Fruit fly (Drosophila melanogaster) whole organism, embryonic: ENCODE data around the gene fbl.

Experiments used
- Aef1 ChIP-seq: fragments of 200-800 bp; sonication (Bioruptor generic); IDR thresholded peaks from 3 replicates; pipeline ENCODE4 v1.3.6; 2022; ENCODE audit warnings: missing biosample characterization, missing genetic modification characterization
- Atf6 ChIP-seq: fragments of 200-800 bp; sonication (Bioruptor generic); IDR thresholded peaks from 2 replicates; pipeline ENCODE4 v1.3.6; 2022; ENCODE audit warnings: missing biosample characterization, missing genetic modification characterization
- BEAF-32 ChIP-seq: fragments of 200-800 bp; sonication (Bioruptor generic); optimal IDR thresholded peaks from 3 replicates; lab custom pipeline; 2017; ENCODE audit warnings: missing biosample characterization, missing genetic modification characterization, mild to moderate bottlenecking, moderate library complexity, missing genetic modification reagents
- C15 ChIP-seq: fragments of 200-800 bp; sonication (Bioruptor generic); IDR thresholded peaks from 3 replicates; pipeline ENCODE4 v1.3.6; 2022; ENCODE audit warnings: missing biosample characterization, missing genetic modification characterization
- CG10267 ChIP-seq: fragments of 200-800 bp; sonication (Bioruptor generic); optimal IDR thresholded peaks from 2 replicates; lab custom pipeline; 2018; ENCODE audit warnings: missing biosample characterization, mild to moderate bottlenecking, missing genetic modification characterization, moderate library complexity
- CG10654 ChIP-seq: fragments of 200-800 bp; sonication (Bioruptor generic); optimal IDR thresholded peaks from 2 replicates; lab custom pipeline; 2016; ENCODE audit warnings: missing biosample characterization, missing genetic modification characterization
- CG12071 ChIP-seq: fragments of 200-800 bp; sonication (Bioruptor generic); optimal IDR thresholded peaks from 3 replicates; lab custom pipeline; 2018; ENCODE audit warnings: missing biosample characterization, mild to moderate bottlenecking, missing genetic modification characterization
- CG12104 ChIP-seq: fragments of 200-800 bp; sonication (Bioruptor generic); optimal IDR thresholded peaks from 3 replicates; lab custom pipeline; 2016; ENCODE audit warnings: missing biosample characterization, missing genetic modification characterization
- CG12769 ChIP-seq: fragments of 200-800 bp; sonication (Bioruptor generic); optimal IDR thresholded peaks from 2 replicates; lab custom pipeline; 2019; ENCODE audit warnings: missing biosample characterization, mild to moderate bottlenecking, missing genetic modification characterization, moderate library complexity
- CG14965 ChIP-seq: fragments of 200-800 bp; sonication (Bioruptor generic); optimal IDR thresholded peaks from 2 replicates; lab custom pipeline; 2016; ENCODE audit warnings: missing biosample characterization, missing genetic modification characterization, borderline replicate concordance
- CG17359 ChIP-seq: fragments of 200-800 bp; sonication (Bioruptor generic); optimal IDR thresholded peaks from 3 replicates; lab custom pipeline; 2018; ENCODE audit warnings: missing biosample characterization, mild to moderate bottlenecking, missing genetic modification characterization, moderate library complexity
- CG17912 ChIP-seq: fragments of 200-800 bp; sonication (Bioruptor generic); optimal IDR thresholded peaks from 2 replicates; lab custom pipeline; 2018; ENCODE audit warnings: missing biosample characterization, mild to moderate bottlenecking, missing genetic modification characterization
- CG31388 ChIP-seq: fragments of 200-800 bp; sonication (Bioruptor generic); optimal IDR thresholded peaks from 2 replicates; lab custom pipeline; 2016; ENCODE audit warnings: missing biosample characterization, missing genetic modification characterization
- CG32772 ChIP-seq: fragments of 200-800 bp; sonication (Bioruptor generic); IDR thresholded peaks from 2 replicates; pipeline ENCODE4 v1.3.6; 2022; ENCODE audit warnings: missing biosample characterization, missing genetic modification characterization
- CG3838 ChIP-seq: fragments of 200-800 bp; sonication (Bioruptor generic); optimal IDR thresholded peaks from 3 replicates; lab custom pipeline; 2016; ENCODE audit warnings: missing biosample characterization, missing genetic modification characterization
- CG5953 ChIP-seq: fragments of 200-800 bp; sonication (Bioruptor generic); IDR thresholded peaks from 2 replicates; pipeline ENCODE4 v1.3.6; 2022; ENCODE audit warnings: missing biosample characterization, missing genetic modification characterization
- CG6272 ChIP-seq: fragments of 200-800 bp; sonication (Bioruptor generic); IDR thresholded peaks from 2 replicates; pipeline ENCODE4 v1.3.6; 2022; ENCODE audit warnings: missing biosample characterization, missing genetic modification characterization
- CG7372 ChIP-seq: fragments of 200-800 bp; sonication (Bioruptor generic); IDR thresholded peaks from 2 replicates; pipeline ENCODE4 v1.3.6; 2022; ENCODE audit warnings: missing biosample characterization, missing genetic modification characterization
- CG7745 ChIP-seq: fragments of 200-800 bp; sonication (Bioruptor generic); optimal IDR thresholded peaks from 2 replicates; lab custom pipeline; 2018; ENCODE audit warnings: missing biosample characterization, mild to moderate bottlenecking, missing genetic modification characterization, moderate library complexity
- CG7928 ChIP-seq: fragments of 200-800 bp; sonication (Bioruptor generic); optimal IDR thresholded peaks from 2 replicates; lab custom pipeline; 2017; ENCODE audit warnings: missing biosample characterization, mild to moderate bottlenecking, missing genetic modification characterization
- CG8478 ChIP-seq: fragments of >200 bp; optimal IDR thresholded peaks from 2 replicates; lab custom pipeline; 2018
- CG8924 ChIP-seq: fragments of 200-800 bp; optimal IDR thresholded peaks from 3 replicates; lab custom pipeline; 2019; ENCODE audit warnings: missing biosample characterization, mild to moderate bottlenecking, missing genetic modification characterization, moderate library complexity
- CG8944 ChIP-seq: fragments of 200-800 bp; sonication (Bioruptor generic); optimal IDR thresholded peaks from 3 replicates; lab custom pipeline; 2016; ENCODE audit warnings: missing biosample characterization, missing genetic modification characterization
- CG9437 ChIP-seq: fragments of 200-800 bp; sonication (Bioruptor generic); optimal IDR thresholded peaks from 2 replicates; lab custom pipeline; 2018; ENCODE audit warnings: missing biosample characterization, mild to moderate bottlenecking, missing genetic modification characterization
- CG9797 ChIP-seq: fragments of 200-800 bp; sonication (Bioruptor generic); optimal IDR thresholded peaks from 3 replicates; lab custom pipeline; 2018; ENCODE audit warnings: missing biosample characterization, mild to moderate bottlenecking, missing genetic modification characterization
- CrebB ChIP-seq: fragments of 200-800 bp; sonication (Bioruptor generic); optimal IDR thresholded peaks from 3 replicates; lab custom pipeline; 2018; ENCODE audit warnings: missing biosample characterization, mild to moderate bottlenecking, missing genetic modification characterization
- Dll ChIP-seq: fragments of 200-800 bp; sonication (Bioruptor generic); IDR thresholded peaks from 4 replicates; pipeline ENCODE4 v1.3.6; 2022; ENCODE audit warnings: missing biosample characterization, missing genetic modification characterization; ENCODE audit not compliant: partially characterized antibody
- Gug ChIP-seq: fragments of 200-800 bp; sonication (Bioruptor generic); IDR thresholded peaks from 4 replicates; pipeline ENCODE4 v1.3.6; 2022; ENCODE audit warnings: missing biosample characterization, missing genetic modification characterization
- Hmr ChIP-seq: fragments of 200-800 bp; sonication (Bioruptor generic); optimal IDR thresholded peaks from 3 replicates; lab custom pipeline; 2017; ENCODE audit warnings: mild to moderate bottlenecking, missing biosample characterization, missing genetic modification reagents, missing genetic modification characterization
- Max ChIP-seq: fragments of 200-800 bp; sonication (Bioruptor generic); optimal IDR thresholded peaks from 2 replicates; lab custom pipeline; 2016; ENCODE audit warnings: missing biosample characterization, mild to moderate bottlenecking, missing genetic modification characterization
- Sry-β ChIP-seq: fragments of 200-800 bp; sonication (Bioruptor generic); optimal IDR thresholded peaks from 2 replicates; lab custom pipeline; 2018; ENCODE audit warnings: missing biosample characterization, mild to moderate bottlenecking, missing genetic modification characterization, moderate library complexity
- Xrp1 ChIP-seq: fragments of 200-800 bp; sonication (Bioruptor generic); IDR thresholded peaks from 2 replicates; pipeline ENCODE4 v1.3.6; 2022; ENCODE audit warnings: missing biosample characterization, missing genetic modification characterization
- br ChIP-seq: fragments of >200 bp; optimal IDR thresholded peaks from 2 replicates; lab custom pipeline; 2017
- dm ChIP-seq: fragments of 200-800 bp; sonication (Bioruptor generic); optimal IDR thresholded peaks from 3 replicates; lab custom pipeline; 2016; ENCODE audit warnings: missing biosample characterization, missing genetic modification characterization
- dpn ChIP-seq, 2 experiments: fragments of 200-800 bp; sonication (Bioruptor generic); optimal IDR thresholded peaks; 3 replicates each; lab custom pipeline; 2016; ENCODE audit warnings: missing biosample characterization in 2 of 2, missing genetic modification characterization in 2 of 2
- emc ChIP-seq: fragments of 200-800 bp; sonication (Bioruptor generic); optimal IDR thresholded peaks from 2 replicates; lab custom pipeline; 2016; ENCODE audit warnings: missing biosample characterization, missing genetic modification characterization
- eyg ChIP-seq: fragments of 200-800 bp; sonication (Bioruptor generic); optimal IDR thresholded peaks from 3 replicates; lab custom pipeline; 2016; ENCODE audit warnings: missing biosample characterization, missing genetic modification characterization
- fd64A ChIP-seq: fragments of 200-800 bp; sonication (Bioruptor generic); optimal IDR thresholded peaks from 3 replicates; lab custom pipeline; 2018; ENCODE audit warnings: missing biosample characterization, mild to moderate bottlenecking, missing genetic modification characterization
- gcm2 ChIP-seq: fragments of 200-800 bp; sonication (Bioruptor generic); optimal IDR thresholded peaks from 2 replicates; lab custom pipeline; 2016; ENCODE audit warnings: missing biosample characterization, missing genetic modification characterization
- inv ChIP-seq: fragments of 200-800 bp; sonication (Bioruptor generic); IDR thresholded peaks from 2 replicates; pipeline ENCODE4 v1.3.6; 2022; ENCODE audit warnings: missing biosample characterization, missing genetic modification characterization; ENCODE audit not compliant: partially characterized antibody
- knrl ChIP-seq: fragments of 200-800 bp; sonication (Bioruptor generic); IDR thresholded peaks from 3 replicates; pipeline ENCODE4 v1.3.6; 2022; ENCODE audit warnings: missing biosample characterization, missing genetic modification characterization; ENCODE audit not compliant: partially characterized antibody
- maf-S ChIP-seq: fragments of 200-800 bp; sonication (Bioruptor generic); optimal IDR thresholded peaks from 2 replicates; lab custom pipeline; 2016; ENCODE audit warnings: missing biosample characterization, missing genetic modification characterization
- nerfin-1 ChIP-seq: fragments of 200-800 bp; sonication (Bioruptor generic); optimal IDR thresholded peaks from 3 replicates; lab custom pipeline; 2019; ENCODE audit warnings: missing biosample characterization, mild to moderate bottlenecking, missing genetic modification characterization, moderate library complexity
- pros ChIP-seq: fragments of 200-800 bp; sonication (Bioruptor generic); optimal IDR thresholded peaks from 3 replicates; lab custom pipeline; 2019; ENCODE audit warnings: missing biosample characterization, mild to moderate bottlenecking, missing genetic modification characterization, moderate library complexity
- ranshi ChIP-seq: fragments of 200-800 bp; sonication (Bioruptor generic); IDR thresholded peaks from 2 replicates; pipeline ENCODE4 v1.3.6; 2022; ENCODE audit warnings: missing biosample characterization, missing genetic modification characterization
- row ChIP-seq: fragments of 200-800 bp; sonication (Bioruptor generic); IDR thresholded peaks from 3 replicates; pipeline ENCODE4 v1.3.6; 2022; ENCODE audit warnings: missing biosample characterization, missing genetic modification characterization
- slp2 ChIP-seq: fragments of 200-800 bp; sonication (Bioruptor generic); optimal IDR thresholded peaks from 2 replicates; lab custom pipeline; 2016; ENCODE audit warnings: missing biosample characterization, missing genetic modification characterization
- tap ChIP-seq: fragments of 200-800 bp; optimal IDR thresholded peaks from 3 replicates; lab custom pipeline; 2019; ENCODE audit warnings: missing biosample characterization, mild to moderate bottlenecking, missing genetic modification characterization, moderate library complexity
- tio ChIP-seq: fragments of 200-800 bp; sonication (Bioruptor generic); optimal IDR thresholded peaks from 2 replicates; lab custom pipeline; 2017; ENCODE audit warnings: missing biosample characterization, missing genetic modification characterization, inconsistent platforms
- z ChIP-seq: fragments of 200-800 bp; sonication (Bioruptor generic); IDR thresholded peaks from 3 replicates; pipeline ENCODE4 v1.3.6; 2022; ENCODE audit warnings: missing biosample characterization, missing genetic modification characterization

The fbl gene

DNA sequence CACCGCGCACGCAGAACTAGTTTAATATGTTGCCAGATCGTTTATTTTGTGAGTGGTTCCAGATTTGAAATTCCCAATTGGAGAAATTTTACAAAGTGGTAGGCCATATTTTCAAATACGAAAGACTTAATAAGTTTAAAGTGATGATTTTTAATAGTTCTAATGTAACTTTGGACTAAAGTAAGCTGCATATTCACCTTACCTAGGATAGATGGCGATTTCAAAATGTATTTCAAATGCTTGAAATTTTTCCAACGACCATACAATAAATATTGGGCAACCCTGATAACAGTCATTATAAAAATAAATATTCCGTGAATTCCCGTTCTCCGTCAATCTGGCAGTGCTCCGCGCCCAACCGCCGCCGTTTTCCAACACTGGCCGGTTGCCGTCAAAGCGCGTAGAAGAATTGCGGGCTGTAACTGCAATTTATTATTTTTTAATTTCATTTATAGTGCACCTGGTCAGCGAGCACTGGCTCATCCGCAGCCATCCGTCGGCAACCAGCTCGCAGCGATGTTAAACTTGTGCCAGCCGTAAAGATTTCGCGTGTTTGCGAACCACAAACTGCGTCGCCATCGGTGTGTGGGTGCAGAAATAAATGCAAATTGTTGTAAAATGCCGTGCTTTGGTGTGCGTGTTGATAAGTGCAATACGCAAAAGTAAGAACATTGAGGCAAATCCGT lies 8.2 kb upstream of the fbl start, which contains the start of the genes Ide and RhoBTB (continued):
- TF ChIP-seq Dll (GFP tag; lab: Robert Waterston, UW), result no peak
- TF ChIP-seq Atf6 (GFP tag; lab: Robert Waterston, UW), result peak; percentile 63; the same call in 1 of the 2 replicates
- TF ChIP-seq CG7745 (tag; lab: Kevin White, UChicago), result no peak
- peak; percentile 83 for TF ChIP-seq Hmr (GFP tag; lab: Kevin White, UChicago)
- no peak for TF ChIP-seq tio
- TF ChIP-seq Max (GFP tag; lab: Kevin White, UChicago), result peak; percentile 79
- TF ChIP-seq CG10654 (GFP tag; lab: Kevin White, UChicago), result peak; percentile 81
- TF ChIP-seq ranshi (GFP tag; lab: Robert Waterston, UW), result peak; percentile 74; the same call in 1 of the 2 replicates
- TF ChIP-seq CG8478 (lab: Kevin White, UChicago), result peak; percentile 10
- TF ChIP-seq dm, result peak; percentile 72
- peak; percentile 60; the same call in 1 of the 3 replicates for TF ChIP-seq C15
- TF ChIP-seq maf-S (GFP tag; lab: Kevin White, UChicago), result peak; percentile 84
- no peak for TF ChIP-seq tap (tag; lab: Kevin White, UChicago)
- TF ChIP-seq CG31388, result peak; percentile 51
- peak; percentile 36 for TF ChIP-seq CG3838
- peak; percentile 57 for TF ChIP-seq CG7928 (GFP tag; lab: Kevin White, UChicago)
- TF ChIP-seq row, result peak; percentile 90
- peak; percentile 49 for TF ChIP-seq emc (GFP tag; lab: Kevin White, UChicago)
- peak; percentile 78 for TF ChIP-seq Aef1 (GFP tag; lab: Robert Waterston, UW)
- peak; percentile 81; the same call in 2 of the 4 replicates for TF ChIP-seq Gug (GFP tag; lab: Robert Waterston, UW)
- peak; percentile 67 for TF ChIP-seq CG32772
- no peak for TF ChIP-seq pros
- TF ChIP-seq Xrp1, result peak; percentile 54; the same call in 1 of the 2 replicates
- TF ChIP-seq br (lab: Kevin White, UChicago), result no peak
- TF ChIP-seq eyg (GFP tag; lab: Kevin White, UChicago), result peak; percentile 75
- TF ChIP-seq gcm2 (GFP tag; lab: Kevin White, UChicago), result peak; percentile 59
- TF ChIP-seq CG12769 (tag; lab: Kevin White, UChicago), result peak; percentile 77
- peak; percentile 54 for TF ChIP-seq nerfin-1 (tag; lab: Kevin White, UChicago)
- TF ChIP-seq CG6272 (GFP tag; lab: Robert Waterston, UW), result peak; percentile 82
- TF ChIP-seq dpn (GFP tag; optimal IDR thresholded peaks at IDR 0.05; lab: Kevin White, UChicago), result peak; percentile 83 to 88
- no peak for TF ChIP-seq CG5953
- TF ChIP-seq CG12104 (GFP tag; lab: Kevin White, UChicago), result peak; percentile 69
- TF ChIP-seq inv (GFP tag; lab: Robert Waterston, UW), result no peak
- peak; percentile 22 for TF ChIP-seq CG9797 (GFP tag; lab: Kevin White, UChicago)
- TF ChIP-seq z (GFP tag; lab: Robert Waterston, UW), result no peak
- TF ChIP-seq CG12071 (GFP tag; lab: Kevin White, UChicago), result peak; percentile 17
- peak; percentile 11 for TF ChIP-seq CG17912 (GFP tag; lab: Kevin White, UChicago)
- TF ChIP-seq CG8944 (GFP tag; lab: Kevin White, UChicago), result peak; percentile 87
- peak; percentile 77 for TF ChIP-seq CG9437 (GFP tag; lab: Kevin White, UChicago)
- TF ChIP-seq slp2 (GFP tag; lab: Kevin White, UChicago), result peak; percentile 59
- no peak for TF ChIP-seq fd64A (GFP tag; lab: Kevin White, UChicago)
- TF ChIP-seq Sry-β (GFP tag; lab: Kevin White, UChicago), result no peak
- TF ChIP-seq CG10267 (tag; lab: Kevin White, UChicago), result peak; percentile 95
- peak; percentile 58 for TF ChIP-seq BEAF-32 (GFP tag; lab: Kevin White, UChicago)
- peak; percentile 76 for TF ChIP-seq CG8924
- peak; percentile 22 for TF ChIP-seq CG14965 (GFP tag; lab: Kevin White, UChicago)
- peak; percentile 63 for TF ChIP-seq knrl
- peak; percentile 4 for TF ChIP-seq CrebB
- TF ChIP-seq CG7372, result peak; percentile 85
- peak; percentile 71 for TF ChIP-seq CG17359
